Worm (Caenorhabditis elegans) whole organism, L1 larva: Measurements from ENCODE around the gene F20B6.9.

Source experiments
- C04F5.9 ChIP-seq: sonication (generic microtip); optimal IDR thresholded peaks from 2 replicates; lab custom pipeline; 2016; ENCODE audit warnings: missing genetic modification characterization, missing compliant biosample characterization
- F16B12.6 ChIP-seq: fragments of 150-350 bp; optimal IDR thresholded peaks from 2 replicates; lab custom pipeline; 2014; ENCODE audit warnings: missing biosample characterization, missing genetic modification characterization
- Y116A8C.19 ChIP-seq: sonication (generic microtip); optimal IDR thresholded peaks from 2 replicates; lab custom pipeline; 2016; ENCODE audit warnings: missing compliant biosample characterization, missing genetic modification characterization, borderline replicate concordance
- aha-1 ChIP-seq: fragments of 150-350 bp; optimal IDR thresholded peaks from 2 replicates; lab custom pipeline; 2014; ENCODE audit warnings: missing biosample characterization, missing genetic modification characterization
- alr-1 ChIP-seq: fragments of 200-800 bp; sonication (Bioruptor generic); optimal IDR thresholded peaks from 2 replicates; lab custom pipeline; 2018; ENCODE audit warnings: borderline replicate concordance, mild to moderate bottlenecking, missing genetic modification characterization, missing compliant biosample characterization
- blmp-1 ChIP-seq: fragments of 150-350 bp; optimal IDR thresholded peaks from 2 replicates; lab custom pipeline; 2014; ENCODE audit warnings: missing biosample characterization, missing genetic modification characterization
- ceh-82 ChIP-seq, 3 experiments: fragments of 150-350 bp in 1 of 3; sonication (generic microtip) in 2 of 3; optimal IDR thresholded peaks; 2 replicates each; lab custom pipeline; 2014 to 2017; ENCODE audit warnings: missing biosample characterization in 3 of 3, missing genetic modification characterization in 3 of 3
- ces-1 ChIP-seq: fragments of 150-350 bp; optimal IDR thresholded peaks from 2 replicates; lab custom pipeline; 2014; ENCODE audit warnings: missing biosample characterization, missing genetic modification reagents, missing genetic modification characterization
- dsc-1 ChIP-seq: sonication (generic microtip); optimal IDR thresholded peaks from 2 replicates; lab custom pipeline; 2016; ENCODE audit warnings: mild to moderate bottlenecking, missing genetic modification characterization, missing compliant biosample characterization
- efl-1 ChIP-seq, 4 experiments: fragments of 150-350 bp; optimal IDR thresholded peaks in 3 of 4; peaks in 1 of 4; 1 replicate in 1 of 4; 2 replicates in 3 of 4; lab custom pipeline; 2014; ENCODE audit warnings: missing biosample characterization in 2 of 4, missing genetic modification characterization in 2 of 4, missing genetic modification reagents in 2 of 4
- efl-3 ChIP-seq: fragments of 200-800 bp; sonication (Bioruptor generic); optimal IDR thresholded peaks from 2 replicates; lab custom pipeline; 2018; ENCODE audit warnings: mild to moderate bottlenecking, missing genetic modification characterization, missing compliant biosample characterization
- elt-2 ChIP-seq: sonication (generic microtip); optimal IDR thresholded peaks from 2 replicates; lab custom pipeline; 2016; ENCODE audit warnings: missing genetic modification characterization, mild to moderate bottlenecking, inconsistent platforms, missing compliant biosample characterization, missing genetic modification reagents
- elt-3 ChIP-seq, 6 experiments: fragments of 150-350 bp in 1 of 6; sonication (generic microtip); optimal IDR thresholded peaks; 2 replicates each; lab custom pipeline; 2017 to 2018; ENCODE audit warnings: missing biosample characterization in 6 of 6, missing genetic modification characterization in 6 of 6, inconsistent platforms in 1 of 6
- fkh-10 ChIP-seq: sonication (generic microtip); optimal IDR thresholded peaks from 2 replicates; lab custom pipeline; 2017; ENCODE audit warnings: missing biosample characterization, missing genetic modification reagents, missing genetic modification characterization
- fkh-4 ChIP-seq: sonication (generic microtip); optimal IDR thresholded peaks from 2 replicates; lab custom pipeline; 2016; ENCODE audit warnings: missing compliant biosample characterization, missing genetic modification characterization, borderline replicate concordance
- hlh-17 ChIP-seq: fragments of 200-800 bp; sonication (Bioruptor generic); optimal IDR thresholded peaks from 2 replicates; lab custom pipeline; 2018; ENCODE audit warnings: missing genetic modification characterization, mild to moderate bottlenecking, missing compliant biosample characterization, moderate library complexity, borderline replicate concordance
- lin-13 ChIP-seq: fragments of 150-350 bp; optimal IDR thresholded peaks from 2 replicates; lab custom pipeline; 2014; ENCODE audit warnings: missing biosample characterization, missing genetic modification reagents, missing genetic modification characterization
- lin-14 ChIP-seq: fragments of 200-800 bp; sonication (Bioruptor generic); optimal IDR thresholded peaks from 2 replicates; lab custom pipeline; 2018; ENCODE audit warnings: mild to moderate bottlenecking, missing genetic modification characterization, moderate library complexity, missing compliant biosample characterization
- lin-15B ChIP-seq: fragments of 150-350 bp; sonication (generic microtip); optimal IDR thresholded peaks from 3 replicates; lab custom pipeline; 2014; ENCODE audit warnings: missing biosample characterization, missing genetic modification characterization
- lin-39 ChIP-seq: fragments of 150-350 bp; optimal IDR thresholded peaks from 2 replicates; lab custom pipeline; 2014; ENCODE audit warnings: missing biosample characterization, missing genetic modification reagents, missing genetic modification characterization
- mab-9 ChIP-seq: fragments of 200-800 bp; sonication (Bioruptor generic); IDR thresholded peaks from 2 replicates; pipeline ENCODE4 v1.3.6; 2022; ENCODE audit warnings: missing genetic modification reagents, missing genetic modification characterization, missing compliant biosample characterization
- mep-1 ChIP-seq: fragments of 150-350 bp; optimal IDR thresholded peaks from 2 replicates; lab custom pipeline; 2014; ENCODE audit warnings: missing biosample characterization, missing genetic modification characterization
- nhr-11 ChIP-seq: fragments of 150-350 bp; optimal IDR thresholded peaks from 2 replicates; lab custom pipeline; 2014; ENCODE audit warnings: missing biosample characterization, missing genetic modification characterization
- nhr-12 ChIP-seq: sonication (generic microtip); optimal IDR thresholded peaks from 2 replicates; lab custom pipeline; 2017; ENCODE audit warnings: missing biosample characterization, missing genetic modification characterization
- nhr-20 ChIP-seq: sonication (generic microtip); optimal IDR thresholded peaks from 2 replicates; lab custom pipeline; 2016; ENCODE audit warnings: mild to moderate bottlenecking, missing genetic modification characterization, missing compliant biosample characterization
- nhr-28 ChIP-seq: fragments of 150-350 bp; optimal IDR thresholded peaks from 2 replicates; lab custom pipeline; 2014; ENCODE audit warnings: missing biosample characterization, missing genetic modification characterization
- nhr-47 ChIP-seq: sonication (generic microtip); optimal IDR thresholded peaks from 2 replicates; lab custom pipeline; 2016; ENCODE audit warnings: mild to moderate bottlenecking, missing genetic modification characterization, moderate library complexity, missing compliant biosample characterization
- nhr-71 ChIP-seq: sonication (generic microtip); optimal IDR thresholded peaks from 2 replicates; lab custom pipeline; 2016; ENCODE audit warnings: mild to moderate bottlenecking, missing genetic modification characterization, moderate library complexity, missing compliant biosample characterization
- nhr-76 ChIP-seq: sonication (generic microtip); optimal IDR thresholded peaks from 2 replicates; lab custom pipeline; 2017; ENCODE audit warnings: missing biosample characterization, missing genetic modification characterization
- nhr-84 ChIP-seq: sonication (generic microtip); optimal IDR thresholded peaks from 2 replicates; lab custom pipeline; 2017; ENCODE audit warnings: missing biosample characterization, missing genetic modification characterization
- nhr-85 ChIP-seq: sonication (generic microtip); peaks from one replicate; lab custom pipeline; 2016; ENCODE audit warnings: missing genetic modification characterization, inconsistent platforms, missing compliant biosample characterization
- nhr-90 ChIP-seq: sonication (generic microtip); optimal IDR thresholded peaks from 2 replicates; lab custom pipeline; 2016; ENCODE audit warnings: mild to moderate bottlenecking, missing genetic modification characterization, missing compliant biosample characterization; ENCODE audit not compliant: poor library complexity
- pag-3 ChIP-seq: sonication (generic microtip); optimal IDR thresholded peaks from 2 replicates; lab custom pipeline; 2017; ENCODE audit warnings: missing genetic modification characterization, mild to moderate bottlenecking, missing compliant biosample characterization, antibody characterized with exemption, borderline replicate concordance; ENCODE audit not compliant: insufficient read depth
- rnt-1 ChIP-seq: sonication (generic microtip); optimal IDR thresholded peaks from 2 replicates; lab custom pipeline; 2016; ENCODE audit warnings: mild to moderate bottlenecking, missing genetic modification characterization, moderate library complexity, missing compliant biosample characterization
- skn-1 ChIP-seq: fragments of 150-350 bp; optimal IDR thresholded peaks from 2 replicates; lab custom pipeline; 2014; ENCODE audit warnings: missing biosample characterization, missing genetic modification characterization
- snpc-4 ChIP-seq: fragments of 150-350 bp; optimal IDR thresholded peaks from 2 replicates; lab custom pipeline; 2014; ENCODE audit warnings: missing biosample characterization, missing genetic modification characterization
- snu-23 ChIP-seq: sonication (generic microtip); optimal IDR thresholded peaks from 2 replicates; lab custom pipeline; 2016; ENCODE audit warnings: missing genetic modification characterization, missing compliant biosample characterization
- swsn-7 ChIP-seq: sonication (generic microtip); optimal IDR thresholded peaks from 2 replicates; lab custom pipeline; 2016; ENCODE audit warnings: missing genetic modification characterization, missing compliant biosample characterization
- unc-30 ChIP-seq: sonication (generic microtip); optimal IDR thresholded peaks from 2 replicates; lab custom pipeline; 2017; ENCODE audit warnings: missing biosample characterization, missing genetic modification characterization
- unc-86 ChIP-seq: sonication (generic microtip); optimal IDR thresholded peaks from 2 replicates; lab custom pipeline; 2016; ENCODE audit warnings: missing genetic modification characterization, missing compliant biosample characterization
- unc-98 ChIP-seq: fragments of 200-800 bp; sonication (Bioruptor generic); IDR thresholded peaks from 2 replicates; pipeline ENCODE4 v1.3.6; 2022; ENCODE audit warnings: missing genetic modification characterization, missing compliant biosample characterization
- xbp-1 ChIP-seq: sonication (generic microtip); optimal IDR thresholded peaks from 2 replicates; lab custom pipeline; 2016; ENCODE audit warnings: missing genetic modification characterization, missing compliant biosample characterization
- zag-1 ChIP-seq: fragments of 150-350 bp; optimal IDR thresholded peaks from 2 replicates; lab custom pipeline; 2014; ENCODE audit warnings: missing biosample characterization, missing genetic modification characterization
- zip-4 ChIP-seq: fragments of 200-800 bp; sonication (Bioruptor generic); optimal IDR thresholded peaks from 2 replicates; lab custom pipeline; 2018; ENCODE audit warnings: mild to moderate bottlenecking, missing genetic modification characterization, moderate library complexity, missing compliant biosample characterization
- ztf-11 ChIP-seq, 2 experiments: sonication (generic microtip); optimal IDR thresholded peaks; 2 replicates each; lab custom pipeline; 2016 to 2017; ENCODE audit warnings: missing genetic modification characterization in 2 of 2, missing biosample characterization in 1 of 2, missing compliant biosample characterization in 1 of 2

The F20B6.9 gene

DNA sequence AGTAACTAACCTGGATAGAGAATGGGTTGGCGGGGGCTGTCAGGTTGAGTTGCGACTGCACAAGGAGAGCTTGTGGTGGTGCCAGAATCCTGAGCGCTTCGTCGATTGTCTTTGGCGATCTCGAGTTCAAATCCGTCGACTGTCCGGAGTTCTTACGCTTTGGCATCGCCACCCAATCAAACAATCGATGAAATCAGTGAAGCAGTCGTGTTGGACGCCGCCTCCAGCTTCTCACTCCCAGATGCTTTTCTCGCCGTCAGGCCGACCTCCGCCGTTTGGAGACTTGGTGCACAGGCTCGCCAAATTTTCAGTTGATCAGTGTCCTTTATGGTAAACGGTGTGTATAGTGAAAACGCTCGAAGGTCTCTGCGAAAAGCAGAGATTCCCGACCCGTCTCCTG is 9.6 kb upstream of the F20B6.9 start, which contains the start of the genes F20B6.10 and hpk-1:
TSS of gene F20B6.10 (minus strand) at position 303 of the 400 bp plus-strand sequence.
TSS of gene hpk-1 (minus strand) at position 397 of the 400 bp plus-strand sequence.
- TF ChIP-seq nhr-84 (tag; lab: Kevin White, UChicago) = no peak
- TF ChIP-seq fkh-4 (tag; lab: Kevin White, UChicago) = no peak
- TF ChIP-seq ceh-82 (tag; optimal IDR thresholded peaks at IDR 0.05; lab: Kevin White, UChicago) = no peak
- TF ChIP-seq dsc-1 (tag; lab: Kevin White, UChicago) = no peak
- no peak for TF ChIP-seq unc-86
- TF ChIP-seq xbp-1 (tag; lab: Kevin White, UChicago) = no peak
- TF ChIP-seq F16B12.6 (tag; lab: Kevin White, UChicago) = no peak
- no peak for TF ChIP-seq nhr-85
- no peak for TF ChIP-seq mab-9 (GFP tag; lab: Robert Waterston, UW)
- no peak for TF ChIP-seq pag-3 (tag; lab: Kevin White, UChicago)
- TF ChIP-seq unc-98 (GFP tag; lab: Robert Waterston, UW) = no peak
- no peak for TF ChIP-seq lin-39 (tag; lab: Kevin White, UChicago)
- no peak for TF ChIP-seq unc-30
- no peak for TF ChIP-seq nhr-11 (tag; lab: Kevin White, UChicago)
- no peak for TF ChIP-seq Y116A8C.19 (tag; lab: Kevin White, UChicago)
- TF ChIP-seq efl-1 (optimal IDR thresholded peaks at IDR 0.05; lab: Kevin White, UChicago) = no peak
- no peak for TF ChIP-seq efl-1 (GFP tag; optimal IDR thresholded peaks at IDR 0.05 in 1 of 2; lab: Kevin White, UChicago)
- TF ChIP-seq efl-3 (GFP tag; lab: Kevin White, UChicago) = no peak
- no peak for TF ChIP-seq ztf-11 (tag; optimal IDR thresholded peaks at IDR 0.05; lab: Kevin White, UChicago)
- TF ChIP-seq lin-15B (tag; lab: Kevin White, UChicago) = no peak

DNA sequence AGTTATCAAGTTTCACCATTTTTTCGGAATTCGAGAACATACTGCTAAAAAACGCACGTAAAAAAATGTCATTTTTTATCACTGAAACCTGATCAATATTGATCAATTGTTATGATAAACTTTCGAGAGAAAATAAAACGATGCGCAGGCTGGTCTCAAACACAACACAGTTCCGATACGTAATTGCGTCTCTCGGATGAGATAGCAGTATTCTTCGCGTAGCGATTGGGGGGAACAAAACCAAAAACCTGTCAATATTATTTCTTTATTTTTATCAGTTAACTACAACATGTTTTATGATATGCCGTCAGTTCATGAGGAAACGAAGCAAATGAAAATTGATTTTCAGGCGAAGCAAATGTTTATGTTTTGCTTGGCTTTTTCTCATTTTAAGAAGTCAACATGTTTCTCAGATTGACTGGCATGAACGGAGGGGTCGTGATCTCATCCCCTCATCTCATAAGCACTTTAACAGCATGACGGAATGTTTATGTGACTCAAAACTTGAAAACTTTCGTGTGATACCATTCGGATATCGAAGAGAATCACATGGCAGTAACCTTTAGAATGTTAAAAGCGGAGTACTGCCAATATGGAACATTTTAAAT is 8.3 kb upstream of the F20B6.9 start:
- TF ChIP-seq nhr-20 (tag; lab: Kevin White, UChicago) (peak; percentile 31), lin-14 (GFP tag; lab: Kevin White, UChicago) (peak; percentile 33), nhr-47 (no peak), nhr-90 (tag; lab: Kevin White, UChicago) (peak; percentile 32), elt-2 (tag; lab: Kevin White, UChicago) (peak; percentile 52), efl-1 (optimal IDR thresholded peaks at IDR 0.05; lab: Kevin White, UChicago) (no peak), efl-1 (GFP tag; optimal IDR thresholded peaks at IDR 0.05 in 1 of 2; lab: Kevin White, UChicago) (peak in 1 of 2 experiments; percentile 42), aha-1 (tag; lab: Kevin White, UChicago) (no peak), elt-3 (tag; optimal IDR thresholded peaks at IDR 0.05; lab: Kevin White, UChicago) (peak in 1 of 6 experiments; percentile 53), nhr-71 (tag; lab: Kevin White, UChicago) (peak; percentile 11), fkh-4 (tag; lab: Kevin White, UChicago) (no peak), blmp-1 (tag; lab: Kevin White, UChicago) (peak; percentile 19)

DNA sequence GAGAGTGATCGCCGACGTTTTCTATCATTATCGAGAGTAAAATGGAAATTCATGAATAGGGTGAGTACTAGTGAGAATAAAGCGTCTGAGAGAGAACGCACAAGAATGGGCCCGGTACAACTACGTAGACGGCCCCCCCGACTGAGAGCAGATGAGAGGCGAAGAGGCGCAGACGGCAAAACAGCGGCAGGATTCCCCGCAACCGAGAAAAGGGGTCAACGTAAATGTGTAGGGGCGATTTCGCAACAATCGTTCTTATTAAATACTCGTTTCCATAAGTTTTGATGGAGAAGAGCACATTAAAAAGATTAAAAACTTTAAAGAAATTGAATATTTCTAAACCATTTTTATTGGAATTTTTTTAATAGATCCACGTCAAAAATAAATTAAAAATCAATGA is 7.4 kb upstream of the F20B6.9 start:
- TF ChIP-seq swsn-7 (tag; lab: Kevin White, UChicago) (peak; percentile 5), lin-13 (GFP tag; lab: Kevin White, UChicago) (no peak), unc-30 (no peak), nhr-20 (tag; lab: Kevin White, UChicago) (peak; percentile 5), snu-23 (peak; percentile 2), lin-14 (GFP tag; lab: Kevin White, UChicago) (peak; percentile 59), alr-1 (tag; lab: Kevin White, UChicago) (no peak), hlh-17 (no peak), nhr-71 (tag; lab: Kevin White, UChicago) (peak; percentile 12), nhr-12 (tag; lab: Kevin White, UChicago) (no peak), pag-3 (tag; lab: Kevin White, UChicago) (no peak), zip-4 (GFP tag; lab: Kevin White, UChicago) (peak; percentile 80), xbp-1 (tag; lab: Kevin White, UChicago) (peak; percentile 24), ces-1 (GFP tag; lab: Kevin White, UChicago) (no peak), efl-1 (optimal IDR thresholded peaks at IDR 0.05; lab: Kevin White, UChicago) (peak in 1 of 2 experiments; percentile 24), efl-1 (GFP tag; optimal IDR thresholded peaks at IDR 0.05 in 1 of 2; lab: Kevin White, UChicago) (peak in 1 of 2 experiments; percentile 84), mep-1 (tag; lab: Kevin White, UChicago) (peak; percentile 28), C04F5.9 (tag; lab: Kevin White, UChicago) (no peak), nhr-28 (tag; lab: Kevin White, UChicago) (no peak), nhr-76 (tag; lab: Kevin White, UChicago) (no peak), fkh-10 (no peak), snpc-4 (tag; lab: Kevin White, UChicago) (peak; percentile 9), rnt-1 (peak; percentile 65), nhr-47 (peak; percentile 23), skn-1 (peak; percentile 44), zag-1 (tag; lab: Kevin White, UChicago) (no peak)
